Fruit fly (Drosophila melanogaster) S2 (cell line): ENCODE data around the gene scat.

Experiments used
- CG8478 ChIP-seq: fragments of >200 bp; optimal IDR thresholded peaks from 2 replicates; lab custom pipeline; 2018
- CTCF ChIP-seq, 2 experiments: fragments of >200 bp; optimal IDR thresholded peaks; 2 replicates each; lab custom pipeline; 2018

- TF ChIP-seq CTCF (optimal IDR thresholded peaks at IDR 0.05; lab: Kevin White, UChicago), result no peak
- no peak for TF ChIP-seq CG8478 (lab: Kevin White, UChicago)
These were observed 16.6 kb downstream of the scat start for dm6 chr2L:9447816-9448215.
